Worm (Caenorhabditis elegans): ENCODE results near the gene str-32.

DNA sequence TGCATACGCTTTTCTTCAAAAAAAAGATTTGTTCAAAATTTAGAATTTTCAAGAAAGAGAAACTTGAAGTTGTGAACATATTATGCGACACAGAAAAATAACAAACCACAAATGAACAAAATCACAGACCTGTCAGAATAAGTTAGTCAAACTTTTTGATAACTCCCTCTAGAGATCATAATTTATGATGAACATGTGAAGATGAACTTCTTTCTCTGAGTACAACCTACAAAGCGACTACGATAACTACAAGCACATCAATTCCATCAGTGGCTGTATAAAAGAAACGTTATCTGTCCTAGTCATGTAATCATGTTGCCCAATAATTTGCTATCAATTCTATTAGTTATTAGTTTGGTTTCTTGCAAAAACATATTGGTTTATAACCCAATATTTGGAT, 14.5 kb upstream of the str-32 start, which contains the start of gene ugt-9:
- TF ChIP-seq ctbp-1 (GFP tag; IDR thresholded peaks at IDR 0.05) (no peak), aly-2 (tag; optimal IDR thresholded peaks at IDR 0.05) (no peak)

Measured in whole organism, L4 larva.